Fruit fly (Drosophila melanogaster) whole organism, wandering third instar larva: Measurements from ENCODE around the gene CG33346.

Source experiments
- Abd-B ChIP-seq: fragments of >200 bp; optimal IDR thresholded peaks from 2 replicates; lab custom pipeline; 2017; ENCODE audit warnings: missing biosample characterization, missing genetic modification characterization
- CG9705 ChIP-seq: fragments of 200-800 bp; sonication (Bioruptor generic); optimal IDR thresholded peaks from 2 replicates; lab custom pipeline; 2018; ENCODE audit warnings: missing biosample characterization, mild to moderate bottlenecking, missing genetic modification characterization
- Dfd ChIP-seq: fragments of >200 bp; optimal IDR thresholded peaks from 2 replicates; lab custom pipeline; 2017; ENCODE audit warnings: missing biosample characterization, missing genetic modification characterization
- GATAd ChIP-seq: sonication (Bioruptor generic); optimal IDR thresholded peaks from 2 replicates; lab custom pipeline; 2016; ENCODE audit warnings: missing biosample characterization, missing genetic modification characterization
- Mio ChIP-seq: sonication (Bioruptor generic); optimal IDR thresholded peaks from 2 replicates; lab custom pipeline; 2016; ENCODE audit warnings: missing biosample characterization, missing genetic modification characterization
- Rel ChIP-seq, 2 experiments: fragments of 200-800 bp; sonication (Bioruptor generic) in 1 of 2; optimal IDR thresholded peaks; 2 replicates in 1 of 2; 3 replicates in 1 of 2; lab custom pipeline; 2016 to 2019; ENCODE audit warnings: mild to moderate bottlenecking in 2 of 2, missing biosample characterization in 2 of 2, missing genetic modification characterization in 2 of 2, moderate library complexity in 1 of 2
- br ChIP-seq: fragments of 200-800 bp; sonication (Bioruptor generic); optimal IDR thresholded peaks from 2 replicates; lab custom pipeline; 2016; ENCODE audit warnings: missing biosample characterization, missing genetic modification characterization
- brk ChIP-seq: fragments of 200-800 bp; sonication (Bioruptor generic); optimal IDR thresholded peaks from 2 replicates; lab custom pipeline; 2016; ENCODE audit warnings: missing biosample characterization, mild to moderate bottlenecking, missing genetic modification characterization
- dmrt93B ChIP-seq: fragments of 200-800 bp; sonication (Bioruptor generic); optimal IDR thresholded peaks from 2 replicates; lab custom pipeline; 2018; ENCODE audit warnings: missing biosample characterization, mild to moderate bottlenecking, missing genetic modification characterization
- fru ChIP-seq: fragments of 200-800 bp; sonication (Bioruptor generic); optimal IDR thresholded peaks from 3 replicates; lab custom pipeline; 2016; ENCODE audit warnings: missing biosample characterization, mild to moderate bottlenecking, missing genetic modification characterization
- pan ChIP-seq: fragments of >200 bp; optimal IDR thresholded peaks from 2 replicates; lab custom pipeline; 2017
- psq ChIP-seq: fragments of 200-800 bp; sonication (Bioruptor generic); optimal IDR thresholded peaks from 3 replicates; lab custom pipeline; 2017; ENCODE audit warnings: missing biosample characterization, mild to moderate bottlenecking, missing genetic modification characterization, moderate library complexity
- sage ChIP-seq: fragments of 200-800 bp; sonication (Bioruptor generic); optimal IDR thresholded peaks from 2 replicates; lab custom pipeline; 2016; ENCODE audit warnings: missing biosample characterization, mild to moderate bottlenecking, missing genetic modification characterization

DNA sequence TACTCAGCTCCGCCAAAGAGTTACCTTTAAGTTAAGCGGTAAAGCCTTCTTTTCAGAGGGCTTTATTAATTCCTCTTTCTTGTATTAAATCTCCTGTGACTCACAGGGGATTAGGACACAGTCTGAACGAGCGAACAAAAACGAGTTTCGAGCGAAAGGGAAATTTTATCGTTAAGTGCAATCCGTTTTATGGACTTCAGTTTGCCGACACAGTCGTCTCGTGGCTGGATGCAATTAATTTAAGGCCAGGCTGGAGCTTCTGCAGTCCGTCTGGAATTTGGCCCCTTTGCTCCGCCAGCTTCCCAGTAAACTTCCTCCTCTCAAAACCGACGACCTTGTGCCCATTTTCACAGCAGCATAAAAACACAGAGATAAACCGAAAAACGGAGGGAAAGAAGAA, 10.6 kb downstream of the CG33346 start:
- TF ChIP-seq psq (GFP tag; lab: Kevin White, UChicago) = no peak
- no peak for TF ChIP-seq brk
- no peak for TF ChIP-seq pan (lab: Kevin White, UChicago)
- no peak for TF ChIP-seq br (GFP tag; lab: Kevin White, UChicago)
- TF ChIP-seq Dfd = no peak
- no peak for TF ChIP-seq Abd-B
- no peak for TF ChIP-seq fru (GFP tag; lab: Kevin White, UChicago)
- no peak for TF ChIP-seq CG9705 (GFP tag; lab: Kevin White, UChicago)
- TF ChIP-seq Mio = no peak
- TF ChIP-seq sage (GFP tag; lab: Kevin White, UChicago) = no peak
- no peak for TF ChIP-seq Rel (GFP tag; optimal IDR thresholded peaks at IDR 0.05; lab: Kevin White, UChicago)
- no peak for TF ChIP-seq Rel (tag; optimal IDR thresholded peaks at IDR 0.05; lab: Kevin White, UChicago)
- no peak for TF ChIP-seq dmrt93B
- TF ChIP-seq GATAd (GFP tag; lab: Kevin White, UChicago) = no peak
